Fruit fly (Drosophila melanogaster) whole organism, embryonic: ENCODE results near the gene Cpr92A.

Source experiments
- Aef1 ChIP-seq: fragments of 200-800 bp; sonication (Bioruptor generic); IDR thresholded peaks from 3 replicates; pipeline ENCODE4 v1.3.6; 2022; ENCODE audit warnings: missing biosample characterization, missing genetic modification characterization
- BEAF-32 ChIP-seq: fragments of 200-800 bp; sonication (Bioruptor generic); optimal IDR thresholded peaks from 3 replicates; lab custom pipeline; 2017; ENCODE audit warnings: missing biosample characterization, missing genetic modification characterization, mild to moderate bottlenecking, moderate library complexity, missing genetic modification reagents
- CG10366 ChIP-seq: fragments of 200-800 bp; sonication (Bioruptor generic); IDR thresholded peaks from 2 replicates; pipeline ENCODE4 v1.3.6; 2022; ENCODE audit warnings: missing biosample characterization, missing genetic modification characterization
- CG15269 ChIP-seq: fragments of 200-800 bp; sonication (Bioruptor generic); optimal IDR thresholded peaks from 2 replicates; lab custom pipeline; 2018; ENCODE audit warnings: missing biosample characterization, mild to moderate bottlenecking, missing genetic modification characterization, moderate library complexity
- CG17912 ChIP-seq: fragments of 200-800 bp; sonication (Bioruptor generic); optimal IDR thresholded peaks from 2 replicates; lab custom pipeline; 2018; ENCODE audit warnings: missing biosample characterization, mild to moderate bottlenecking, missing genetic modification characterization
- CG31441 ChIP-seq: fragments of 200-800 bp; sonication (Bioruptor generic); IDR thresholded peaks from 2 replicates; pipeline ENCODE4 v1.3.6; 2022; ENCODE audit warnings: missing biosample characterization, missing genetic modification characterization
- CG34224 ChIP-seq: fragments of 200-800 bp; sonication (Bioruptor generic); IDR thresholded peaks from 3 replicates; pipeline ENCODE4 v1.3.6; 2022; ENCODE audit warnings: missing biosample characterization, missing genetic modification characterization; ENCODE audit not compliant: partially characterized antibody
- CG34422 ChIP-seq: fragments of 200-800 bp; sonication (Bioruptor generic); IDR thresholded peaks from 3 replicates; pipeline ENCODE4 v1.3.6; 2022; ENCODE audit warnings: missing biosample characterization, missing genetic modification characterization
- CG4360 ChIP-seq: fragments of 200-800 bp; sonication (Bioruptor generic); IDR thresholded peaks from 2 replicates; pipeline ENCODE4 v1.3.6; 2022; ENCODE audit warnings: missing biosample characterization, missing genetic modification characterization
- CG7556 ChIP-seq: fragments of 200-800 bp; sonication (Bioruptor generic); optimal IDR thresholded peaks from 2 replicates; lab custom pipeline; 2017; ENCODE audit warnings: missing biosample characterization, mild to moderate bottlenecking, missing genetic modification characterization
- CG7786 ChIP-seq: fragments of 200-800 bp; sonication (Bioruptor generic); optimal IDR thresholded peaks from 2 replicates; lab custom pipeline; 2016; ENCODE audit warnings: missing biosample characterization, missing genetic modification characterization
- CG7839 ChIP-seq: fragments of 200-800 bp; sonication (Bioruptor generic); optimal IDR thresholded peaks from 3 replicates; lab custom pipeline; 2018; ENCODE audit warnings: missing biosample characterization, mild to moderate bottlenecking, missing genetic modification characterization, moderate library complexity
- CG8281 ChIP-seq: fragments of 200-800 bp; sonication (Bioruptor generic); optimal IDR thresholded peaks from 2 replicates; lab custom pipeline; 2018; ENCODE audit warnings: missing biosample characterization, mild to moderate bottlenecking, missing genetic modification characterization, moderate library complexity
- CG8290 ChIP-seq, 3 experiments: fragments of 200-800 bp; sonication (Bioruptor generic); optimal IDR thresholded peaks; 2 replicates each; lab custom pipeline; 2016 to 2019; ENCODE audit warnings: missing biosample characterization in 3 of 3, missing genetic modification characterization in 3 of 3, mild to moderate bottlenecking in 2 of 3, moderate library complexity in 1 of 3
- CG8359 ChIP-seq: fragments of 200-800 bp; sonication (Bioruptor generic); optimal IDR thresholded peaks from 2 replicates; lab custom pipeline; 2017; ENCODE audit warnings: missing biosample characterization, mild to moderate bottlenecking, missing genetic modification characterization, borderline replicate concordance
- CG8388 ChIP-seq: fragments of 200-800 bp; sonication (Bioruptor generic); optimal IDR thresholded peaks from 2 replicates; lab custom pipeline; 2019; ENCODE audit warnings: missing biosample characterization, mild to moderate bottlenecking, missing genetic modification characterization, moderate library complexity
- CG8478 ChIP-seq: fragments of >200 bp; optimal IDR thresholded peaks from 2 replicates; lab custom pipeline; 2018
- CG8765 ChIP-seq: fragments of 200-800 bp; sonication (Bioruptor generic); IDR thresholded peaks from 2 replicates; pipeline ENCODE4 v1.3.6; 2022; ENCODE audit warnings: missing biosample characterization, missing genetic modification characterization
- Dek ChIP-seq: fragments of 200-800 bp; sonication (Bioruptor generic); optimal IDR thresholded peaks from 3 replicates; lab custom pipeline; 2019; ENCODE audit warnings: missing biosample characterization, mild to moderate bottlenecking, missing genetic modification characterization, moderate library complexity
- Dll ChIP-seq: fragments of 200-800 bp; sonication (Bioruptor generic); IDR thresholded peaks from 4 replicates; pipeline ENCODE4 v1.3.6; 2022; ENCODE audit warnings: missing biosample characterization, missing genetic modification characterization; ENCODE audit not compliant: partially characterized antibody
- Ets65A ChIP-seq: fragments of 200-800 bp; sonication (Bioruptor generic); peaks from one replicate; lab custom pipeline; 2016; ENCODE audit warnings: missing biosample characterization, missing genetic modification characterization
- Fer2 ChIP-seq: fragments of 200-800 bp; sonication (Bioruptor generic); optimal IDR thresholded peaks from 2 replicates; lab custom pipeline; 2018; ENCODE audit warnings: missing biosample characterization, mild to moderate bottlenecking, missing genetic modification characterization, moderate library complexity
- Gug ChIP-seq: fragments of 200-800 bp; sonication (Bioruptor generic); IDR thresholded peaks from 4 replicates; pipeline ENCODE4 v1.3.6; 2022; ENCODE audit warnings: missing biosample characterization, missing genetic modification characterization
- H15 ChIP-seq: fragments of 200-800 bp; sonication (Bioruptor generic); IDR thresholded peaks from 3 replicates; pipeline ENCODE4 v1.3.6; 2022; ENCODE audit warnings: missing biosample characterization, missing genetic modification characterization
- Jarid2 ChIP-seq: fragments of 200-800 bp; sonication (Bioruptor generic); optimal IDR thresholded peaks from 3 replicates; lab custom pipeline; 2017; ENCODE audit warnings: mild to moderate bottlenecking, missing biosample characterization, missing genetic modification reagents, missing genetic modification characterization
- NC2β ChIP-seq: fragments of 200-800 bp; sonication (Bioruptor generic); optimal IDR thresholded peaks from 2 replicates; lab custom pipeline; 2016; ENCODE audit warnings: missing biosample characterization, missing genetic modification characterization
- Ssrp ChIP-seq: fragments of 200-800 bp; sonication (Bioruptor generic); optimal IDR thresholded peaks from 2 replicates; lab custom pipeline; 2018; ENCODE audit warnings: missing biosample characterization, mild to moderate bottlenecking, missing genetic modification characterization, moderate library complexity
- Trl ChIP-seq, 3 experiments: fragments of >200 bp in 2 of 3; fragments of 200-800 bp in 1 of 3; sonication (Bioruptor generic) in 1 of 3; optimal IDR thresholded peaks; 2 replicates in 1 of 3; 3 replicates in 2 of 3; lab custom pipeline; 2016 to 2017; ENCODE audit warnings: missing biosample characterization in 1 of 3, missing genetic modification characterization in 1 of 3
- abd-A ChIP-seq: fragments of 200-800 bp; sonication (Bioruptor generic); optimal IDR thresholded peaks from 3 replicates; lab custom pipeline; 2019; ENCODE audit warnings: missing biosample characterization, mild to moderate bottlenecking, missing genetic modification characterization, moderate library complexity
- amos ChIP-seq: fragments of 200-800 bp; sonication (Bioruptor generic); IDR thresholded peaks from 2 replicates; pipeline ENCODE4 v1.3.6; 2022; ENCODE audit warnings: missing biosample characterization, missing genetic modification characterization; ENCODE audit not compliant: partially characterized antibody
- bcd ChIP-seq: fragments of 200-800 bp; sonication (Bioruptor generic); optimal IDR thresholded peaks from 2 replicates; lab custom pipeline; 2017; ENCODE audit warnings: missing biosample characterization, mild to moderate bottlenecking, missing genetic modification characterization
- chm ChIP-seq: fragments of 200-800 bp; sonication (Bioruptor generic); IDR thresholded peaks from 2 replicates; pipeline ENCODE4 v1.3.6; 2022; ENCODE audit warnings: missing biosample characterization, missing genetic modification characterization
- cwo ChIP-seq: fragments of 200-800 bp; sonication (Bioruptor generic); optimal IDR thresholded peaks from 3 replicates; lab custom pipeline; 2017; ENCODE audit warnings: missing biosample characterization, missing genetic modification characterization, mild to moderate bottlenecking, moderate library complexity, missing genetic modification reagents
- da ChIP-seq: fragments of 200-800 bp; sonication (Bioruptor generic); optimal IDR thresholded peaks from 2 replicates; lab custom pipeline; 2016; ENCODE audit warnings: missing biosample characterization, missing genetic modification characterization
- dmrt99B ChIP-seq: fragments of 200-800 bp; sonication (Bioruptor generic); optimal IDR thresholded peaks from 2 replicates; lab custom pipeline; 2018; ENCODE audit warnings: missing biosample characterization, mild to moderate bottlenecking, missing genetic modification characterization, moderate library complexity
- dysf ChIP-seq: fragments of 200-800 bp; sonication (Bioruptor generic); IDR thresholded peaks from 3 replicates; pipeline ENCODE4 v1.3.6; 2022; ENCODE audit warnings: missing biosample characterization, missing genetic modification characterization
- ewg ChIP-seq: fragments of 200-800 bp; sonication (Bioruptor generic); optimal IDR thresholded peaks from 3 replicates; lab custom pipeline; 2017; ENCODE audit warnings: mild to moderate bottlenecking, missing biosample characterization, missing genetic modification reagents, missing genetic modification characterization
- fd102C ChIP-seq: fragments of 200-800 bp; sonication (Bioruptor generic); optimal IDR thresholded peaks from 2 replicates; lab custom pipeline; 2018; ENCODE audit warnings: missing biosample characterization, mild to moderate bottlenecking, missing genetic modification characterization, moderate library complexity
- grn ChIP-seq: fragments of 200-800 bp; sonication (Bioruptor generic); optimal IDR thresholded peaks from 3 replicates; lab custom pipeline; 2017; ENCODE audit warnings: missing biosample characterization, missing genetic modification characterization
- h ChIP-seq: fragments of >200 bp; optimal IDR thresholded peaks from 2 replicates; lab custom pipeline; 2017
- kay ChIP-seq: fragments of 200-800 bp; sonication (Bioruptor generic); optimal IDR thresholded peaks from 2 replicates; lab custom pipeline; 2016; ENCODE audit warnings: missing biosample characterization, missing genetic modification characterization
- mam ChIP-seq: fragments of 200-800 bp; sonication (Bioruptor generic); optimal IDR thresholded peaks from 3 replicates; lab custom pipeline; 2016; ENCODE audit warnings: missing biosample characterization, missing genetic modification characterization
- nom ChIP-seq: fragments of 200-800 bp; sonication (Bioruptor generic); optimal IDR thresholded peaks from 2 replicates; lab custom pipeline; 2017; ENCODE audit warnings: missing biosample characterization, missing genetic modification characterization, mild to moderate bottlenecking, moderate library complexity, missing genetic modification reagents
- org-1 ChIP-seq: fragments of 200-800 bp; sonication (Bioruptor generic); optimal IDR thresholded peaks from 2 replicates; lab custom pipeline; 2017; ENCODE audit warnings: missing biosample characterization, missing genetic modification characterization
- sd ChIP-seq: fragments of 200-800 bp; sonication (Bioruptor generic); optimal IDR thresholded peaks from 3 replicates; lab custom pipeline; 2018; ENCODE audit warnings: missing biosample characterization, mild to moderate bottlenecking, missing genetic modification characterization, moderate library complexity
- sens ChIP-seq: fragments of 200-800 bp; sonication (Bioruptor generic); peaks from one replicate; lab custom pipeline; 2016; ENCODE audit warnings: missing biosample characterization, missing genetic modification characterization
- tgo ChIP-seq: fragments of 200-800 bp; sonication (Bioruptor generic); IDR thresholded peaks from 3 replicates; pipeline ENCODE4 v1.3.6; 2022; ENCODE audit warnings: missing biosample characterization, missing genetic modification characterization
- tll ChIP-seq, 2 experiments: fragments of 200-800 bp in 1 of 2; fragments of >200 bp in 1 of 2; sonication (Bioruptor generic) in 1 of 2; optimal IDR thresholded peaks; 2 replicates each; lab custom pipeline; 2017 to 2019; ENCODE audit warnings: missing biosample characterization in 2 of 2, missing genetic modification characterization in 2 of 2, mild to moderate bottlenecking in 1 of 2, moderate library complexity in 1 of 2

The Cpr92A gene

DNA sequence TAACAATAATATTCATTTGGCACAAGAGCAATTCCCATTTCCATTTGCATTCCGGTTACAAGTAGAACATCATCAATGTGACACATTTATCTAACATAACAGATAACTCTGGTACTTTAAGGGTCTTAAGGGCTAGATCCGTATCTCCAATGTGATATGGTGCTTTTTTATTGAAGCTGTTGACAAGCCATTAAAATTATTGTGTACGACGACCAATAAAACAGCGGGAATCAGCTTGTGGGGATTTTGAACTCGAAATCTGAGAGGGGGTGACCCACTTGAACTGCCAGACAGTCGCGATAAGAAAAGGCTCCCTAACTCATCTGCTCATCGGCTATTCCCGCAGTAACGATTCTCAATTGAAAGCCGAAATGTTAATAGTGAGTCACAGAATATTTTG, 27.6 kb downstream of the Cpr92A start (continued):
- peak; percentile 47 for TF ChIP-seq sd (tag; lab: Kevin White, UChicago)
- no peak for TF ChIP-seq CG7839 (tag; lab: Kevin White, UChicago)
- TF ChIP-seq mam (GFP tag; lab: Kevin White, UChicago): no peak
- TF ChIP-seq NC2β (GFP tag; lab: Kevin White, UChicago): no peak
- no peak for TF ChIP-seq Ssrp (tag; lab: Kevin White, UChicago)
- no peak for TF ChIP-seq chm (GFP tag; lab: Robert Waterston, UW)
- TF ChIP-seq grn (GFP tag; lab: Kevin White, UChicago): peak; percentile 63
- TF ChIP-seq CG7556 (GFP tag; lab: Kevin White, UChicago): no peak
- TF ChIP-seq CG17912 (GFP tag; lab: Kevin White, UChicago): peak; percentile 44
- no peak for TF ChIP-seq CG8478 (lab: Kevin White, UChicago)
- no peak for TF ChIP-seq cwo (GFP tag; lab: Kevin White, UChicago)
- TF ChIP-seq Fer2 (tag; lab: Kevin White, UChicago): no peak
- TF ChIP-seq ewg (GFP tag; lab: Kevin White, UChicago): no peak
- TF ChIP-seq org-1 (GFP tag; lab: Kevin White, UChicago): no peak
- TF ChIP-seq CG7786: no peak
- no peak for TF ChIP-seq CG10366
- TF ChIP-seq BEAF-32 (GFP tag; lab: Kevin White, UChicago): no peak
- peak; percentile 14 for TF ChIP-seq CG8281
- no peak for TF ChIP-seq CG34422
- no peak for TF ChIP-seq dysf
- TF ChIP-seq H15 (GFP tag; lab: Robert Waterston, UW): no peak
- TF ChIP-seq Gug (GFP tag; lab: Robert Waterston, UW): no peak
- no peak for TF ChIP-seq Trl (optimal IDR thresholded peaks at IDR 0.05; lab: Kevin White, UChicago)
- TF ChIP-seq Trl (GFP tag; optimal IDR thresholded peaks at IDR 0.05; lab: Kevin White, UChicago): no peak
- peak; percentile 38 for TF ChIP-seq CG15269 (tag; lab: Kevin White, UChicago)
- no peak for TF ChIP-seq CG8359
- TF ChIP-seq abd-A: peak; percentile 63
- no peak for TF ChIP-seq h (lab: Kevin White, UChicago)
- no peak for TF ChIP-seq fd102C (GFP tag; lab: Kevin White, UChicago)
- TF ChIP-seq tgo (GFP tag; lab: Robert Waterston, UW): no peak
- TF ChIP-seq amos: no peak

DNA sequence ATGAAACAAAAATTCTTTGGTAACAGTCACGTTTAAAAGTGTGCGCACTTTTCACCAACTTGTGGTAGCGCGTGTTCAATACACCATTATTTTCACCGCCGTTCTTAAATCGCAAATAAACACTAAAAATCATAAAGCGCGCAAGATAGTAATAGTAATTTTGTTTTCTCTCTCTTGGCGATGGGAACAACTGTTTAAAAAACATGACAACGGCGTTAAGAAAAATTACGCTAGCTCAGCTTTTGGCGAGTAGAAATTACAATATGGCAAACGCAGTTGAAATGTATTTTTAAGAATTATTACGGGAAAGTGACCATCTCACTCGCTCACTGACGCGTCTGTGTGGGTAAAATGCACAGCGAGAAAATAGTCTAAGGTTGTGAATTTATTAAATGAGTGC, 29.1 kb downstream of the Cpr92A start:
- TF ChIP-seq kay: no peak
- no peak for TF ChIP-seq da (GFP tag; lab: Kevin White, UChicago)
- TF ChIP-seq CG8388: peak; percentile 37
- no peak for TF ChIP-seq CG7839 (tag; lab: Kevin White, UChicago)
- TF ChIP-seq Trl (optimal IDR thresholded peaks at IDR 0.05; lab: Kevin White, UChicago): no peak
- no peak for TF ChIP-seq Trl (GFP tag; optimal IDR thresholded peaks at IDR 0.05; lab: Kevin White, UChicago)
- no peak for TF ChIP-seq Dek (tag; lab: Kevin White, UChicago)
- peak; percentile 78 for TF ChIP-seq Ets65A
- no peak for TF ChIP-seq CG8765 (GFP tag; lab: Robert Waterston, UW)
- no peak for TF ChIP-seq CG34224 (GFP tag; lab: Robert Waterston, UW)
- no peak for TF ChIP-seq dmrt99B (tag; lab: Kevin White, UChicago)
- TF ChIP-seq CG31441 (GFP tag; lab: Robert Waterston, UW): no peak

DNA sequence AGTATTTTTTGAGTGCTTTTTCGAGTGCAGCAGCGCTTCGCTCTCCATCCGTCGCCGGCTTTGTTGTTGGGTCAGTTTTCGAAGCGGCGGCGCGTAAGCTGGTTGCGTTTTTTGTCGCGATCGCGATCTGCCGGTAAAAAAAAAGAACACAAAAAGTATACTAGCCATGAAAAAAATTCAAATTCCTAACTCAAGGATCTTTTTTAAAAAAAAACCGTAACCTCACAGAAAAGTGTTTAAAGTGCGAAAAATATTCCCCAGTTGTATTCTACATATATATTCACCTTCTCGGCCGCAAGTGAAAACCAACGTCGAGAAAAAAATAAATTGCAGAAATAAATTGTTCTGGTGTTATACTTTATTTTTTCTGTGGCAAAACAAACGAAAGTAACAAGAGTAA, 29.6 kb downstream of the Cpr92A start:
- TF ChIP-seq CG8290 (GFP tag; optimal IDR thresholded peaks at IDR 0.05; lab: Kevin White, UChicago) (no peak), CG8290 (tag; optimal IDR thresholded peaks at IDR 0.05; lab: Kevin White, UChicago) (no peak), CG4360 (GFP tag; lab: Robert Waterston, UW) (0 out of 2 replicates have a peak, but pooled peaks have one; percentile 8), Aef1 (GFP tag; lab: Robert Waterston, UW) (peak; percentile 29; the same call in 1 of the 3 replicates), sens (GFP tag; lab: Kevin White, UChicago) (peak; percentile 50), CG8359 (peak; percentile 50), tll (GFP tag; optimal IDR thresholded peaks at IDR 0.05; lab: Kevin White, UChicago) (no peak), bcd (GFP tag; lab: Kevin White, UChicago) (no peak), CG34422 (peak; percentile 51; the same call in 1 of the 3 replicates), Jarid2 (GFP tag; lab: Kevin White, UChicago) (peak; percentile 65), nom (peak; percentile 9), Dll (GFP tag; lab: Robert Waterston, UW) (0 out of 4 replicates have a peak, but pooled peaks have one; percentile 3)
